Worm (Caenorhabditis elegans): ENCODE data around the gene parg-1.
A peak's percentile ranks its signal among the peaks of the same experiment; 100 is the strongest.

Gene parg-1

ce11 chrIV:8725345-8725744, 20.7 kb upstream of the parg-1 start, which contains the start of gene pgm-3:
pgm-3 (plus strand) TSS chrIV:8725722.
- TF ChIP-seq K02D7.2 (tag; optimal IDR thresholded peaks at IDR 0.05) = no peak
- no peak for TF ChIP-seq tbx-7 (tag; optimal IDR thresholded peaks at IDR 0.05)
- no peak for TF ChIP-seq nhr-11 (tag; optimal IDR thresholded peaks at IDR 0.05)
- no peak for TF ChIP-seq ztf-16 (tag; optimal IDR thresholded peaks at IDR 0.05)
- TF ChIP-seq syd-9 (tag; optimal IDR thresholded peaks at IDR 0.05) = no peak
- no peak for TF ChIP-seq unc-3 (GFP tag; conservative IDR thresholded peaks at IDR 0.05)
- TF ChIP-seq unc-3 (tag; optimal IDR thresholded peaks at IDR 0.05) = no peak
- TF ChIP-seq K09A11.1 (tag; optimal IDR thresholded peaks at IDR 0.05; ENCODE audit: insufficient read depth) = no peak
- TF ChIP-seq ceh-19 (GFP tag; optimal IDR thresholded peaks at IDR 0.05) = no peak
- TF ChIP-seq gmeb-2 (tag; optimal IDR thresholded peaks at IDR 0.05) = no peak

ce11 chrIV:8728122-8728521, 17.9 kb upstream of the parg-1 start, which contains the start of gene otub-3:
otub-3 (plus strand) TSS chrIV:8728177.
- no peak for TF ChIP-seq unc-55 (GFP tag; optimal IDR thresholded peaks at IDR 0.05)
- no peak for TF ChIP-seq ceh-18 (tag; optimal IDR thresholded peaks at IDR 0.05)
- no peak for TF ChIP-seq ceh-22 (tag; optimal IDR thresholded peaks at IDR 0.05)
- no peak for TF ChIP-seq ceh-19 (GFP tag; optimal IDR thresholded peaks at IDR 0.05)
- TF ChIP-seq dve-1 (tag; optimal IDR thresholded peaks at IDR 0.05) = no peak
- no peak for TF ChIP-seq nhr-232 (tag; optimal IDR thresholded peaks at IDR 0.05)
- no peak for TF ChIP-seq pax-1 (tag; optimal IDR thresholded peaks at IDR 0.05)
- TF ChIP-seq F13H6.1 (tag; optimal IDR thresholded peaks at IDR 0.05) = no peak
- no peak for TF ChIP-seq hlh-13 (GFP tag; optimal IDR thresholded peaks at IDR 0.05)
- TF ChIP-seq ceh-30 (tag; optimal IDR thresholded peaks at IDR 0.05) = no peak
- TF ChIP-seq T23F11.4 (GFP tag; optimal IDR thresholded peaks at IDR 0.05) = no peak

ce11 chrIV:8729636-8730035, 16.4 kb upstream of the parg-1 start:
- TF ChIP-seq madf-2 (tag; optimal IDR thresholded peaks at IDR 0.05) (no peak), hlh-30 (tag; optimal IDR thresholded peaks at IDR 0.05; ENCODE audit: insufficient read depth) (peak; percentile 56)

ce11 chrIV:8730469-8730868, 15.6 kb upstream of the parg-1 start, which contains the start of gene F21D5.3:
F21D5.3 (plus strand) TSS chrIV:8730815.
- peak; percentile 55 for TF ChIP-seq elt-2 (tag; optimal IDR thresholded peaks at IDR 0.05)
- no peak for TF ChIP-seq lin-11 (tag; optimal IDR thresholded peaks at IDR 0.05)
- TF ChIP-seq pqm-1 (tag; optimal IDR thresholded peaks at IDR 0.05) = no peak
- no peak for TF ChIP-seq ceh-24 (tag; optimal IDR thresholded peaks at IDR 0.05)
- no peak for TF ChIP-seq ahr-1 (tag; optimal IDR thresholded peaks at IDR 0.05)
- TF ChIP-seq ets-4 (tag; optimal IDR thresholded peaks at IDR 0.05) = no peak
- TF ChIP-seq tbx-2 (tag; optimal IDR thresholded peaks at IDR 0.05) = no peak

ce11 chrIV:8737354-8737753, 8.7 kb upstream of the parg-1 start:
- no peak for TF ChIP-seq ceh-6 (GFP tag; optimal IDR thresholded peaks at IDR 0.05)
- TF ChIP-seq fax-1 (tag; optimal IDR thresholded peaks at IDR 0.05) = no peak
- TF ChIP-seq ceh-9 (tag; optimal IDR thresholded peaks at IDR 0.05) = no peak
- no peak for TF ChIP-seq ceh-18 (tag; optimal IDR thresholded peaks at IDR 0.05)
- no peak for TF ChIP-seq ceh-22 (tag; optimal IDR thresholded peaks at IDR 0.05)
- TF ChIP-seq K02D7.2 (tag; optimal IDR thresholded peaks at IDR 0.05) = no peak
- TF ChIP-seq eyg-1 (tag; optimal IDR thresholded peaks at IDR 0.05) = no peak
- peak; percentile 66 for TF ChIP-seq nfya-1 (tag; optimal IDR thresholded peaks at IDR 0.05)
- TF ChIP-seq lin-11 (tag; optimal IDR thresholded peaks at IDR 0.05) = no peak
- TF ChIP-seq hlh-15 (tag; optimal IDR thresholded peaks at IDR 0.05) = no peak
- no peak for TF ChIP-seq pag-3 (tag; optimal IDR thresholded peaks at IDR 0.05; ENCODE audit: borderline replicate concordance)
- peak; percentile 31 for TF ChIP-seq ceh-48 (tag; optimal IDR thresholded peaks at IDR 0.05)
- no peak for TF ChIP-seq sox-2 (GFP tag; IDR thresholded peaks at IDR 0.05)
- TF ChIP-seq hlh-13 (GFP tag; optimal IDR thresholded peaks at IDR 0.05) = no peak
- no peak for TF ChIP-seq che-1 (tag; optimal IDR thresholded peaks at IDR 0.05)
- TF ChIP-seq tbx-7 (tag; optimal IDR thresholded peaks at IDR 0.05) = no peak
